Fruit fly (Drosophila melanogaster) whole organism, embryonic: ENCODE data around the gene CG9269.

Experiments
- Atf3 ChIP-seq: fragments of 200-800 bp; sonication (Bioruptor generic); optimal IDR thresholded peaks from 3 replicates; lab custom pipeline; 2016; ENCODE audit warnings: missing biosample characterization, missing genetic modification characterization
- CG11456 ChIP-seq: fragments of 200-800 bp; sonication (Bioruptor generic); IDR thresholded peaks from 3 replicates; pipeline ENCODE4 v1.3.6; 2022; ENCODE audit warnings: missing biosample characterization, missing genetic modification characterization
- CG12391 ChIP-seq: fragments of 200-800 bp; sonication (Bioruptor generic); optimal IDR thresholded peaks from 3 replicates; lab custom pipeline; 2018; ENCODE audit warnings: missing biosample characterization, mild to moderate bottlenecking, missing genetic modification characterization, moderate library complexity
- Hr78 ChIP-seq, 2 experiments: fragments of 200-800 bp in 1 of 2; fragments of >200 bp in 1 of 2; sonication (Bioruptor generic) in 1 of 2; optimal IDR thresholded peaks; 2 replicates each; lab custom pipeline; 2017 to 2019; ENCODE audit warnings: missing biosample characterization in 2 of 2, missing genetic modification characterization in 2 of 2, mild to moderate bottlenecking in 1 of 2, moderate library complexity in 1 of 2
- gce ChIP-seq: fragments of 200-800 bp; sonication (Bioruptor generic); IDR thresholded peaks from 3 replicates; pipeline ENCODE4 v1.3.6; 2022; ENCODE audit warnings: missing biosample characterization, missing genetic modification characterization

dm6 chr3R:13615007-13615406 lies 710 bp upstream of the CG9269 start:
- TF ChIP-seq Hr78 (GFP tag; optimal IDR thresholded peaks at IDR 0.05; lab: Kevin White, UChicago) (no peak), gce (GFP tag; lab: Robert Waterston, UW) (no peak), CG11456 (GFP tag; lab: Robert Waterston, UW) (no peak), CG12391 (tag; lab: Kevin White, UChicago) (no peak), Atf3 (no peak)
